Fruit fly (Drosophila melanogaster) whole organism, embryonic: ENCODE measurements around the gene Iru.
A peak's percentile ranks its signal among the peaks of the same experiment; 100 is the strongest.

Source experiments
- Adf1 ChIP-seq: fragments of 200-800 bp; sonication (Bioruptor generic); IDR thresholded peaks from 2 replicates; pipeline ENCODE4 v1.3.6; 2022; ENCODE audit warnings: missing biosample characterization, missing genetic modification characterization
- CG10366 ChIP-seq: fragments of 200-800 bp; sonication (Bioruptor generic); IDR thresholded peaks from 2 replicates; pipeline ENCODE4 v1.3.6; 2022; ENCODE audit warnings: missing biosample characterization, missing genetic modification characterization
- CG11456 ChIP-seq: fragments of 200-800 bp; sonication (Bioruptor generic); IDR thresholded peaks from 3 replicates; pipeline ENCODE4 v1.3.6; 2022; ENCODE audit warnings: missing biosample characterization, missing genetic modification characterization
- CG12219 ChIP-seq: fragments of 200-800 bp; sonication (Bioruptor generic); optimal IDR thresholded peaks from 3 replicates; lab custom pipeline; 2018; ENCODE audit warnings: missing biosample characterization, mild to moderate bottlenecking, missing genetic modification characterization
- CG12391 ChIP-seq: fragments of 200-800 bp; sonication (Bioruptor generic); optimal IDR thresholded peaks from 3 replicates; lab custom pipeline; 2018; ENCODE audit warnings: missing biosample characterization, mild to moderate bottlenecking, missing genetic modification characterization, moderate library complexity
- CG12659 ChIP-seq: fragments of 200-800 bp; sonication (Bioruptor generic); optimal IDR thresholded peaks from 3 replicates; lab custom pipeline; 2017; ENCODE audit warnings: mild to moderate bottlenecking, missing biosample characterization, missing genetic modification reagents, missing genetic modification characterization
- CG13287 ChIP-seq: fragments of 200-800 bp; sonication (Bioruptor generic); IDR thresholded peaks from 2 replicates; pipeline ENCODE4 v1.3.6; 2022; ENCODE audit warnings: missing biosample characterization, missing genetic modification characterization; ENCODE audit not compliant: partially characterized antibody
- CG13424 ChIP-seq: fragments of 200-800 bp; sonication (Bioruptor generic); optimal IDR thresholded peaks from 2 replicates; lab custom pipeline; 2019; ENCODE audit warnings: missing biosample characterization, mild to moderate bottlenecking, missing genetic modification characterization, moderate library complexity
- CG16813 ChIP-seq: fragments of 200-800 bp; sonication (Bioruptor generic); IDR thresholded peaks from 3 replicates; pipeline ENCODE4 v1.3.6; 2022; ENCODE audit warnings: missing biosample characterization, missing genetic modification characterization; ENCODE audit not compliant: partially characterized antibody
- CG18476 ChIP-seq: fragments of 200-800 bp; sonication (Bioruptor generic); optimal IDR thresholded peaks from 2 replicates; lab custom pipeline; 2016; ENCODE audit warnings: missing biosample characterization, mild to moderate bottlenecking, missing genetic modification characterization
- CG2678 ChIP-seq: fragments of 200-800 bp; sonication (Bioruptor generic); optimal IDR thresholded peaks from 3 replicates; lab custom pipeline; 2019; ENCODE audit warnings: missing biosample characterization, mild to moderate bottlenecking, missing genetic modification characterization, moderate library complexity
- CG2875 ChIP-seq: fragments of 200-800 bp; sonication (Bioruptor generic); optimal IDR thresholded peaks from 2 replicates; lab custom pipeline; 2017; ENCODE audit warnings: missing biosample characterization, mild to moderate bottlenecking, missing genetic modification characterization, missing genetic modification reagents
- CG31388 ChIP-seq: fragments of 200-800 bp; sonication (Bioruptor generic); optimal IDR thresholded peaks from 2 replicates; lab custom pipeline; 2016; ENCODE audit warnings: missing biosample characterization, missing genetic modification characterization
- CG4707 ChIP-seq: fragments of 200-800 bp; sonication (Bioruptor generic); optimal IDR thresholded peaks from 2 replicates; lab custom pipeline; 2018; ENCODE audit warnings: missing biosample characterization, mild to moderate bottlenecking, missing genetic modification characterization, moderate library complexity
- CG4730 ChIP-seq: fragments of 200-800 bp; sonication (Bioruptor generic); IDR thresholded peaks from 2 replicates; pipeline ENCODE4 v1.3.6; 2022; ENCODE audit warnings: missing biosample characterization, missing genetic modification characterization
- CG5180 ChIP-seq: fragments of 200-800 bp; sonication (Bioruptor generic); optimal IDR thresholded peaks from 3 replicates; lab custom pipeline; 2017; ENCODE audit warnings: missing biosample characterization, missing genetic modification characterization, mild to moderate bottlenecking, moderate library complexity, missing genetic modification reagents
- CG5953 ChIP-seq: fragments of 200-800 bp; sonication (Bioruptor generic); IDR thresholded peaks from 2 replicates; pipeline ENCODE4 v1.3.6; 2022; ENCODE audit warnings: missing biosample characterization, missing genetic modification characterization
- CG6272 ChIP-seq: fragments of 200-800 bp; sonication (Bioruptor generic); IDR thresholded peaks from 2 replicates; pipeline ENCODE4 v1.3.6; 2022; ENCODE audit warnings: missing biosample characterization, missing genetic modification characterization
- CG6654 ChIP-seq: fragments of 200-800 bp; sonication (Bioruptor generic); optimal IDR thresholded peaks from 2 replicates; lab custom pipeline; 2017; ENCODE audit warnings: missing biosample characterization, mild to moderate bottlenecking, missing genetic modification characterization
- CG6765 ChIP-seq: fragments of 200-800 bp; sonication (Bioruptor generic); optimal IDR thresholded peaks from 3 replicates; lab custom pipeline; 2017; ENCODE audit warnings: missing biosample characterization, mild to moderate bottlenecking, missing genetic modification characterization
- Camta ChIP-seq: fragments of 200-800 bp; sonication (Bioruptor generic); optimal IDR thresholded peaks from 2 replicates; lab custom pipeline; 2016; ENCODE audit warnings: missing biosample characterization, missing genetic modification characterization
- Dip2 ChIP-seq: fragments of 200-800 bp; sonication (Bioruptor generic); IDR thresholded peaks from 2 replicates; pipeline ENCODE4 v1.3.6; 2022; ENCODE audit warnings: missing biosample characterization, missing genetic modification characterization
- Doc2 ChIP-seq: fragments of 200-800 bp; sonication (Bioruptor generic); IDR thresholded peaks from 2 replicates; pipeline ENCODE4 v1.3.6; 2022; ENCODE audit warnings: missing biosample characterization, missing genetic modification characterization
- Doc3 ChIP-seq: fragments of 200-800 bp; sonication (Bioruptor generic); IDR thresholded peaks from 3 replicates; pipeline ENCODE4 v1.3.6; 2022; ENCODE audit warnings: missing biosample characterization, missing genetic modification characterization; ENCODE audit not compliant: partially characterized antibody
- HLH3B ChIP-seq: fragments of 200-800 bp; sonication (Bioruptor generic); IDR thresholded peaks from 2 replicates; pipeline ENCODE4 v1.3.6; 2022; ENCODE audit warnings: missing biosample characterization, missing genetic modification characterization
- Lim3 ChIP-seq: fragments of 200-800 bp; sonication (Bioruptor generic); IDR thresholded peaks from 2 replicates; pipeline ENCODE4 v1.3.6; 2022; ENCODE audit warnings: missing biosample characterization, missing genetic modification characterization
- Max ChIP-seq: fragments of 200-800 bp; sonication (Bioruptor generic); optimal IDR thresholded peaks from 2 replicates; lab custom pipeline; 2016; ENCODE audit warnings: missing biosample characterization, mild to moderate bottlenecking, missing genetic modification characterization
- NFAT ChIP-seq: fragments of 200-800 bp; sonication (Bioruptor generic); IDR thresholded peaks from 2 replicates; pipeline ENCODE4 v1.3.6; 2022; ENCODE audit warnings: missing biosample characterization, missing genetic modification characterization
- NK7.1 ChIP-seq: fragments of 200-800 bp; sonication (Bioruptor generic); optimal IDR thresholded peaks from 3 replicates; lab custom pipeline; 2016; ENCODE audit warnings: missing biosample characterization, missing genetic modification characterization
- PHDP ChIP-seq: fragments of 200-800 bp; sonication (Bioruptor generic); optimal IDR thresholded peaks from 3 replicates; lab custom pipeline; 2018; ENCODE audit warnings: missing biosample characterization, mild to moderate bottlenecking, missing genetic modification characterization, moderate library complexity
- Ravus ChIP-seq: fragments of 200-800 bp; sonication (Bioruptor generic); IDR thresholded peaks from 2 replicates; pipeline ENCODE4 v1.3.6; 2022; ENCODE audit warnings: missing biosample characterization, missing genetic modification characterization
- Rfx ChIP-seq: fragments of 200-800 bp; sonication (Bioruptor generic); IDR thresholded peaks from 2 replicates; pipeline ENCODE4 v1.3.6; 2022; ENCODE audit warnings: missing biosample characterization, missing genetic modification characterization
- Sox102F ChIP-seq: fragments of 200-800 bp; sonication (Bioruptor generic); optimal IDR thresholded peaks from 2 replicates; lab custom pipeline; 2018; ENCODE audit warnings: missing biosample characterization, mild to moderate bottlenecking, missing genetic modification characterization, moderate library complexity
- YL-1 ChIP-seq: fragments of 200-800 bp; sonication (Bioruptor generic); optimal IDR thresholded peaks from 3 replicates; lab custom pipeline; 2017; ENCODE audit warnings: missing biosample characterization, mild to moderate bottlenecking, missing genetic modification characterization
- abd-A ChIP-seq: fragments of 200-800 bp; sonication (Bioruptor generic); optimal IDR thresholded peaks from 3 replicates; lab custom pipeline; 2019; ENCODE audit warnings: missing biosample characterization, mild to moderate bottlenecking, missing genetic modification characterization, moderate library complexity
- bab2 ChIP-seq: fragments of 200-800 bp; sonication (Bioruptor generic); optimal IDR thresholded peaks from 2 replicates; lab custom pipeline; 2016; ENCODE audit warnings: missing biosample characterization, missing genetic modification characterization
- bowl ChIP-seq: fragments of 200-800 bp; sonication (Bioruptor generic); IDR thresholded peaks from 2 replicates; pipeline ENCODE4 v1.3.6; 2022; ENCODE audit warnings: missing biosample characterization, missing genetic modification characterization
- dmrt99B ChIP-seq: fragments of 200-800 bp; sonication (Bioruptor generic); optimal IDR thresholded peaks from 2 replicates; lab custom pipeline; 2018; ENCODE audit warnings: missing biosample characterization, mild to moderate bottlenecking, missing genetic modification characterization, moderate library complexity
- gcm ChIP-seq: fragments of 200-800 bp; sonication (Bioruptor generic); optimal IDR thresholded peaks from 2 replicates; lab custom pipeline; 2019; ENCODE audit warnings: missing biosample characterization, mild to moderate bottlenecking, missing genetic modification characterization, moderate library complexity
- insv ChIP-seq, 2 experiments: fragments of 200-800 bp; sonication (Bioruptor generic); optimal IDR thresholded peaks; 3 replicates each; lab custom pipeline; 2016 to 2018; ENCODE audit warnings: missing biosample characterization in 2 of 2, missing genetic modification characterization in 2 of 2
- jing ChIP-seq: fragments of 200-800 bp; sonication (Bioruptor generic); optimal IDR thresholded peaks from 2 replicates; lab custom pipeline; 2018; ENCODE audit warnings: missing biosample characterization, mild to moderate bottlenecking, missing genetic modification characterization
- knrl ChIP-seq: fragments of 200-800 bp; sonication (Bioruptor generic); IDR thresholded peaks from 3 replicates; pipeline ENCODE4 v1.3.6; 2022; ENCODE audit warnings: missing biosample characterization, missing genetic modification characterization; ENCODE audit not compliant: partially characterized antibody
- phol ChIP-seq: fragments of 200-800 bp; sonication (Bioruptor generic); optimal IDR thresholded peaks from 3 replicates; lab custom pipeline; 2018; ENCODE audit warnings: missing biosample characterization, mild to moderate bottlenecking, missing genetic modification characterization, moderate library complexity
- pnt ChIP-seq: fragments of 200-800 bp; sonication (Bioruptor generic); optimal IDR thresholded peaks from 3 replicates; lab custom pipeline; 2016; ENCODE audit warnings: missing biosample characterization, missing genetic modification characterization
- pum ChIP-seq: fragments of 200-800 bp; sonication (Bioruptor generic); optimal IDR thresholded peaks from 2 replicates; lab custom pipeline; 2016; ENCODE audit warnings: missing biosample characterization, missing genetic modification characterization
- repo ChIP-seq: fragments of 200-800 bp; sonication (Bioruptor generic); optimal IDR thresholded peaks from 2 replicates; lab custom pipeline; 2016; ENCODE audit warnings: missing biosample characterization, missing genetic modification characterization
- stwl ChIP-seq: fragments of 200-800 bp; sonication (Bioruptor generic); optimal IDR thresholded peaks from 3 replicates; lab custom pipeline; 2018; ENCODE audit warnings: missing biosample characterization, mild to moderate bottlenecking, missing genetic modification characterization, moderate library complexity
- wek ChIP-seq: fragments of 200-800 bp; sonication (Bioruptor generic); optimal IDR thresholded peaks from 3 replicates; lab custom pipeline; 2018; ENCODE audit warnings: missing biosample characterization, mild to moderate bottlenecking, missing genetic modification characterization, moderate library complexity

Gene Iru

dm6 chr3R:9033619-9034401 is 27.6 kb downstream of the Iru start (continued):
- 0 out of 2 replicates have a peak, but pooled peaks have one; percentile 14 for TF ChIP-seq bowl (GFP tag; lab: Robert Waterston, UW)
- no peak for TF ChIP-seq repo (GFP tag; lab: Kevin White, UChicago)
- TF ChIP-seq HLH3B (GFP tag; lab: Robert Waterston, UW): peak; percentile 43; the same call in 1 of the 2 replicates
- no peak for TF ChIP-seq pnt (GFP tag; lab: Kevin White, UChicago)
- TF ChIP-seq CG4707 (GFP tag; lab: Kevin White, UChicago): peak; percentile 19
- no peak for TF ChIP-seq pum (GFP tag; lab: Kevin White, UChicago)
- peak in 1 of 2 experiments; percentile 73 for TF ChIP-seq insv (GFP tag; optimal IDR thresholded peaks at IDR 0.05; lab: Kevin White, UChicago)
- peak; percentile 16; the same call in 1 of the 2 replicates for TF ChIP-seq CG10366 (GFP tag; lab: Robert Waterston, UW)
- no peak for TF ChIP-seq CG16813 (GFP tag; lab: Robert Waterston, UW)
- TF ChIP-seq CG12659 (GFP tag; lab: Kevin White, UChicago): peak; percentile 91
- TF ChIP-seq CG31388 (GFP tag; lab: Kevin White, UChicago): no peak
- TF ChIP-seq CG13287: peak; percentile 42; the same call in 1 of the 2 replicates
- peak; percentile 44 for TF ChIP-seq CG6654
- TF ChIP-seq jing: peak; percentile 14
- no peak for TF ChIP-seq CG4730 (GFP tag; lab: Robert Waterston, UW)
- TF ChIP-seq CG11456 (GFP tag; lab: Robert Waterston, UW): no peak
- TF ChIP-seq Camta (GFP tag; lab: Kevin White, UChicago): peak; percentile 49
- TF ChIP-seq stwl (tag; lab: Kevin White, UChicago): no peak
- TF ChIP-seq Sox102F (GFP tag; lab: Kevin White, UChicago): peak; percentile 81
- no peak for TF ChIP-seq knrl (GFP tag; lab: Robert Waterston, UW)
- no peak for TF ChIP-seq wek (GFP tag; lab: Kevin White, UChicago)
- peak; percentile 89 for TF ChIP-seq dmrt99B
- TF ChIP-seq YL-1 (GFP tag; lab: Kevin White, UChicago): peak; percentile 81
- TF ChIP-seq CG12391 (tag; lab: Kevin White, UChicago): peak; percentile 94
- peak; percentile 94 for TF ChIP-seq CG2678 (tag; lab: Kevin White, UChicago)
- peak; percentile 77 for TF ChIP-seq CG5180
- TF ChIP-seq CG13424: peak; percentile 93
- TF ChIP-seq NFAT (GFP tag; lab: Robert Waterston, UW): peak; percentile 21; the same call in 1 of the 2 replicates
- no peak for TF ChIP-seq CG6272
- peak; percentile 70 for TF ChIP-seq Rfx (GFP tag; lab: Robert Waterston, UW)
- TF ChIP-seq PHDP (tag; lab: Kevin White, UChicago): peak; percentile 88
- TF ChIP-seq CG12219: peak; percentile 65
- peak; percentile 69 for TF ChIP-seq CG2875 (GFP tag; lab: Kevin White, UChicago)
- TF ChIP-seq CG5953 (GFP tag; lab: Robert Waterston, UW): no peak
- peak; percentile 76 for TF ChIP-seq Adf1 (GFP tag; lab: Robert Waterston, UW)
- TF ChIP-seq phol (tag; lab: Kevin White, UChicago): peak; percentile 87
- TF ChIP-seq abd-A (tag; lab: Kevin White, UChicago): peak; percentile 58
- TF ChIP-seq Lim3 (GFP tag; lab: Robert Waterston, UW): no peak
- no peak for TF ChIP-seq Dip2 (GFP tag; lab: Robert Waterston, UW)
- TF ChIP-seq CG18476 (GFP tag; lab: Kevin White, UChicago): peak; percentile 61
- TF ChIP-seq gcm (GFP tag; lab: Kevin White, UChicago): peak; percentile 86
- TF ChIP-seq Max (GFP tag; lab: Kevin White, UChicago): peak; percentile 71
- no peak for TF ChIP-seq Doc3 (GFP tag; lab: Robert Waterston, UW)
- peak; percentile 81 for TF ChIP-seq CG6765
- peak; percentile 12; the same call in 1 of the 2 replicates for TF ChIP-seq Ravus (GFP tag; lab: Robert Waterston, UW)
- no peak for TF ChIP-seq Doc2
- TF ChIP-seq bab2 (GFP tag; lab: Kevin White, UChicago): no peak
- TF ChIP-seq NK7.1 (GFP tag; lab: Kevin White, UChicago): no peak
